Fruit fly (Drosophila melanogaster): Measurements from ENCODE around the gene Sms.
A peak's percentile ranks its signal among the peaks of the same experiment; 100 is the strongest.

The Sms gene

dm6 chr3L:12222945-12223634, 54.0 kb downstream of the Sms start (continued):
- no peak for TF ChIP-seq CG12942 (GFP tag; optimal IDR thresholded peaks at IDR 0.05)
- peak; percentile 35 for TF ChIP-seq cg (GFP tag; optimal IDR thresholded peaks at IDR 0.05)
- no peak for TF ChIP-seq sima (GFP tag; optimal IDR thresholded peaks at IDR 0.05)
- peak; percentile 74 for TF ChIP-seq CG2678 (tag; optimal IDR thresholded peaks at IDR 0.05)
- TF ChIP-seq peb (GFP tag; IDR thresholded peaks at IDR 0.05) = no peak
- TF ChIP-seq Scr (GFP tag; IDR thresholded peaks at IDR 0.05; ENCODE audit: partially characterized antibody) = no peak
- no peak for TF ChIP-seq CG12071 (GFP tag; optimal IDR thresholded peaks at IDR 0.05)
- peak; percentile 72 for TF ChIP-seq PHDP (tag; optimal IDR thresholded peaks at IDR 0.05)
- peak; percentile 62 for TF ChIP-seq Xrp1 (GFP tag; IDR thresholded peaks at IDR 0.05)
- TF ChIP-seq ems (GFP tag; optimal IDR thresholded peaks at IDR 0.05) = no peak
- TF ChIP-seq usp (GFP tag; optimal IDR thresholded peaks at IDR 0.05) = no peak
- TF ChIP-seq CG15269 (tag; optimal IDR thresholded peaks at IDR 0.05) = peak; percentile 57
- TF ChIP-seq sens-2 (GFP tag; IDR thresholded peaks at IDR 0.05) = no peak; the same call in 1 of the 2 replicates
- no peak for TF ChIP-seq odd (GFP tag; optimal IDR thresholded peaks at IDR 0.05)
- TF ChIP-seq her (GFP tag; optimal IDR thresholded peaks at IDR 0.05) = no peak
- no peak for TF ChIP-seq zfh2 (GFP tag; optimal IDR thresholded peaks at IDR 0.05)
- TF ChIP-seq org-1 (GFP tag; optimal IDR thresholded peaks at IDR 0.05) = no peak
- TF ChIP-seq CG13123 (GFP tag; optimal IDR thresholded peaks at IDR 0.05) = no peak
- peak; percentile 39; the same call in 1 of the 2 replicates for TF ChIP-seq chm (GFP tag; IDR thresholded peaks at IDR 0.05)
- no peak for TF ChIP-seq Doc2 (GFP tag; IDR thresholded peaks at IDR 0.05)
- 0 out of 2 replicates have a peak, but pooled peaks have one; percentile 9 for TF ChIP-seq dimm (GFP tag; IDR thresholded peaks at IDR 0.05)
- peak; percentile 56 for TF ChIP-seq D19A (tag; optimal IDR thresholded peaks at IDR 0.05)
- TF ChIP-seq D19B (GFP tag; optimal IDR thresholded peaks at IDR 0.05) = no peak
- 0 out of 2 replicates have a peak, but pooled peaks have one; percentile 7 for TF ChIP-seq seq (GFP tag; IDR thresholded peaks at IDR 0.05)
- peak; percentile 79 for TF ChIP-seq sr (GFP tag; IDR thresholded peaks at IDR 0.05)
- no peak for TF ChIP-seq ham (GFP tag; IDR thresholded peaks at IDR 0.05)
- TF ChIP-seq CG10654 (GFP tag; optimal IDR thresholded peaks at IDR 0.05) = no peak
- peak; percentile 78 for TF ChIP-seq Med (GFP tag)
- TF ChIP-seq ac (GFP tag; optimal IDR thresholded peaks at IDR 0.05) = no peak
- TF ChIP-seq CG3281 (GFP tag; optimal IDR thresholded peaks at IDR 0.05) = no peak
- peak; percentile 43 for TF ChIP-seq CG12219 (GFP tag; optimal IDR thresholded peaks at IDR 0.05)
- peak; percentile 39; the same call in 1 of the 2 replicates for TF ChIP-seq E2f1 (GFP tag; IDR thresholded peaks at IDR 0.05)
- TF ChIP-seq CG16863 (GFP tag; optimal IDR thresholded peaks at IDR 0.05) = no peak
- 0 out of 2 replicates have a peak, but pooled peaks have one; percentile 21 for TF ChIP-seq CG32767 (GFP tag; IDR thresholded peaks at IDR 0.05)
- TF ChIP-seq CG11560 (tag; IDR thresholded peaks at IDR 0.05) = no peak
- TF ChIP-seq E2f2 (GFP tag; IDR thresholded peaks at IDR 0.05) = peak; percentile 31; the same call in 1 of the 2 replicates
- no peak for TF ChIP-seq ftz-f1 (GFP tag; optimal IDR thresholded peaks at IDR 0.05)
- no peak for TF ChIP-seq CG1647 (GFP tag; optimal IDR thresholded peaks at IDR 0.05)
- TF ChIP-seq Awh (GFP tag; IDR thresholded peaks at IDR 0.05) = 0 out of 2 replicates have a peak, but pooled peaks have one; percentile 18
- peak; percentile 62; the same call in 1 of the 2 replicates for TF ChIP-seq CG14014 (GFP tag; IDR thresholded peaks at IDR 0.05)
- TF ChIP-seq sd (tag; optimal IDR thresholded peaks at IDR 0.05) = peak; percentile 72
- TF ChIP-seq Sox100B (GFP tag; optimal IDR thresholded peaks at IDR 0.05) = peak; percentile 33
- peak; percentile 43; the same call in 1 of the 2 replicates for TF ChIP-seq esg (GFP tag; conservative IDR thresholded peaks at IDR 0.05)
- peak; percentile 14; the same call in 1 of the 2 replicates for TF ChIP-seq CG3847 (GFP tag; IDR thresholded peaks at IDR 0.05)
- TF ChIP-seq az2 (GFP tag; optimal IDR thresholded peaks at IDR 0.05) = no peak
- peak; percentile 22; the same call in 1 of the 3 replicates for TF ChIP-seq tgo (GFP tag; IDR thresholded peaks at IDR 0.05)
- peak; percentile 6; the same call in 1 of the 2 replicates for TF ChIP-seq CG16779 (GFP tag; IDR thresholded peaks at IDR 0.05)
- no peak for TF ChIP-seq klu (GFP tag; IDR thresholded peaks at IDR 0.05)
- TF ChIP-seq NfI (GFP tag; optimal IDR thresholded peaks at IDR 0.05) = peak; percentile 9
- peak; percentile 35; the same call in 1 of the 2 replicates for TF ChIP-seq gsb (GFP tag; IDR thresholded peaks at IDR 0.05)
- no peak for TF ChIP-seq CG7357 (GFP tag; IDR thresholded peaks at IDR 0.05)

All from whole organism, embryonic.